Worm (Caenorhabditis elegans) whole organism, L1 larva: ENCODE data around the gene rps-14.

ENCODE experiments used
- Y116A8C.19 ChIP-seq: sonication (generic microtip); optimal IDR thresholded peaks from 2 replicates; lab custom pipeline; 2016; ENCODE audit warnings: missing compliant biosample characterization, missing genetic modification characterization, borderline replicate concordance
- alr-1 ChIP-seq: fragments of 200-800 bp; sonication (Bioruptor generic); optimal IDR thresholded peaks from 2 replicates; lab custom pipeline; 2018; ENCODE audit warnings: borderline replicate concordance, mild to moderate bottlenecking, missing genetic modification characterization, missing compliant biosample characterization
- blmp-1 ChIP-seq: fragments of 150-350 bp; optimal IDR thresholded peaks from 2 replicates; lab custom pipeline; 2014; ENCODE audit warnings: missing biosample characterization, missing genetic modification characterization
- ceh-82 ChIP-seq, 3 experiments: fragments of 150-350 bp in 1 of 3; sonication (generic microtip) in 2 of 3; optimal IDR thresholded peaks; 2 replicates each; lab custom pipeline; 2014 to 2017; ENCODE audit warnings: missing biosample characterization in 3 of 3, missing genetic modification characterization in 3 of 3
- ceh-88 ChIP-seq: fragments of 200-800 bp; sonication (Bioruptor generic); IDR thresholded peaks from 2 replicates; pipeline ENCODE4 v1.3.6; 2022; ENCODE audit warnings: missing genetic modification characterization, missing compliant biosample characterization
- dpl-1 ChIP-seq, 3 experiments: fragments of 150-350 bp in 2 of 3; sonication (generic microtip) in 1 of 3; optimal IDR thresholded peaks; 2 replicates each; lab custom pipeline; 2014 to 2017; ENCODE audit warnings: missing biosample characterization in 3 of 3, missing genetic modification characterization in 3 of 3, missing genetic modification reagents in 3 of 3
- efl-1 ChIP-seq, 4 experiments: fragments of 150-350 bp; optimal IDR thresholded peaks in 3 of 4; peaks in 1 of 4; 1 replicate in 1 of 4; 2 replicates in 3 of 4; lab custom pipeline; 2014; ENCODE audit warnings: missing biosample characterization in 2 of 4, missing genetic modification characterization in 2 of 4, missing genetic modification reagents in 2 of 4
- efl-3 ChIP-seq: fragments of 200-800 bp; sonication (Bioruptor generic); optimal IDR thresholded peaks from 2 replicates; lab custom pipeline; 2018; ENCODE audit warnings: mild to moderate bottlenecking, missing genetic modification characterization, missing compliant biosample characterization
- egl-27 ChIP-seq, 2 experiments: fragments of 150-350 bp in 1 of 2; sonication (generic microtip); optimal IDR thresholded peaks; 3 replicates each; lab custom pipeline; 2017 to 2018; ENCODE audit warnings: missing biosample characterization in 2 of 2, missing genetic modification characterization in 2 of 2, missing genetic modification reagents in 2 of 2
- elt-2 ChIP-seq: sonication (generic microtip); optimal IDR thresholded peaks from 2 replicates; lab custom pipeline; 2016; ENCODE audit warnings: missing genetic modification characterization, mild to moderate bottlenecking, inconsistent platforms, missing compliant biosample characterization, missing genetic modification reagents
- elt-3 ChIP-seq, 6 experiments: fragments of 150-350 bp in 1 of 6; sonication (generic microtip); optimal IDR thresholded peaks; 2 replicates each; lab custom pipeline; 2017 to 2018; ENCODE audit warnings: missing biosample characterization in 6 of 6, missing genetic modification characterization in 6 of 6, inconsistent platforms in 1 of 6
- fkh-10 ChIP-seq: sonication (generic microtip); optimal IDR thresholded peaks from 2 replicates; lab custom pipeline; 2017; ENCODE audit warnings: missing biosample characterization, missing genetic modification reagents, missing genetic modification characterization
- hlh-4 ChIP-seq: sonication (generic microtip); optimal IDR thresholded peaks from 2 replicates; lab custom pipeline; 2016; ENCODE audit warnings: mild to moderate bottlenecking, missing genetic modification characterization, missing compliant biosample characterization
- irx-1 ChIP-seq: sonication (generic microtip); optimal IDR thresholded peaks from 2 replicates; lab custom pipeline; 2016; ENCODE audit warnings: missing genetic modification characterization, missing compliant biosample characterization
- jun-1 ChIP-seq: fragments of 150-350 bp; optimal IDR thresholded peaks from 2 replicates; lab custom pipeline; 2014; ENCODE audit warnings: missing biosample characterization, missing genetic modification reagents, missing genetic modification characterization
- lin-35 ChIP-seq, 2 experiments: fragments of 150-350 bp; optimal IDR thresholded peaks; 2 replicates each; lab custom pipeline; 2014; ENCODE audit warnings: missing biosample characterization in 2 of 2, missing genetic modification characterization in 2 of 2, missing genetic modification reagents in 2 of 2
- lsy-2 ChIP-seq, 2 experiments: fragments of 150-350 bp; optimal IDR thresholded peaks; 2 replicates each; lab custom pipeline; 2014; ENCODE audit warnings: missing biosample characterization in 2 of 2, missing genetic modification characterization in 2 of 2
- mab-9 ChIP-seq: fragments of 200-800 bp; sonication (Bioruptor generic); IDR thresholded peaks from 2 replicates; pipeline ENCODE4 v1.3.6; 2022; ENCODE audit warnings: missing genetic modification reagents, missing genetic modification characterization, missing compliant biosample characterization
- mef-2 ChIP-seq: fragments of 150-350 bp; optimal IDR thresholded peaks from 2 replicates; lab custom pipeline; 2014; ENCODE audit warnings: missing biosample characterization, missing genetic modification characterization
- mep-1 ChIP-seq: fragments of 150-350 bp; optimal IDR thresholded peaks from 2 replicates; lab custom pipeline; 2014; ENCODE audit warnings: missing biosample characterization, missing genetic modification characterization
- nhr-11 ChIP-seq: fragments of 150-350 bp; optimal IDR thresholded peaks from 2 replicates; lab custom pipeline; 2014; ENCODE audit warnings: missing biosample characterization, missing genetic modification characterization
- nhr-19 ChIP-seq: fragments of 200-800 bp; sonication (Bioruptor generic); conservative IDR thresholded peaks from 2 replicates; pipeline ENCODE4 v1.3.6; 2022; ENCODE audit warnings: missing genetic modification characterization, missing compliant biosample characterization
- nhr-47 ChIP-seq: sonication (generic microtip); optimal IDR thresholded peaks from 2 replicates; lab custom pipeline; 2016; ENCODE audit warnings: mild to moderate bottlenecking, missing genetic modification characterization, moderate library complexity, missing compliant biosample characterization
- nhr-85 ChIP-seq: sonication (generic microtip); peaks from one replicate; lab custom pipeline; 2016; ENCODE audit warnings: missing genetic modification characterization, inconsistent platforms, missing compliant biosample characterization
- pqm-1 ChIP-seq: sonication (generic microtip); optimal IDR thresholded peaks from 3 replicates; lab custom pipeline; 2017; ENCODE audit warnings: missing biosample characterization, missing genetic modification characterization
- skn-1 ChIP-seq: fragments of 150-350 bp; optimal IDR thresholded peaks from 2 replicates; lab custom pipeline; 2014; ENCODE audit warnings: missing biosample characterization, missing genetic modification characterization
- snu-23 ChIP-seq: sonication (generic microtip); optimal IDR thresholded peaks from 2 replicates; lab custom pipeline; 2016; ENCODE audit warnings: missing genetic modification characterization, missing compliant biosample characterization
- tbx-2 ChIP-seq: sonication (generic microtip); optimal IDR thresholded peaks from 2 replicates; lab custom pipeline; 2016; ENCODE audit warnings: missing genetic modification characterization, missing compliant biosample characterization
- unc-130 ChIP-seq: fragments of 150-350 bp; optimal IDR thresholded peaks from 2 replicates; lab custom pipeline; 2017; ENCODE audit warnings: missing biosample characterization, missing genetic modification characterization, inconsistent platforms
- unc-30 ChIP-seq: sonication (generic microtip); optimal IDR thresholded peaks from 2 replicates; lab custom pipeline; 2017; ENCODE audit warnings: missing biosample characterization, missing genetic modification characterization
- unc-62 ChIP-seq: fragments of 150-350 bp; optimal IDR thresholded peaks from 2 replicates; lab custom pipeline; 2014; ENCODE audit warnings: missing biosample characterization, missing genetic modification reagents, missing genetic modification characterization
- xbp-1 ChIP-seq: sonication (generic microtip); optimal IDR thresholded peaks from 2 replicates; lab custom pipeline; 2016; ENCODE audit warnings: missing genetic modification characterization, missing compliant biosample characterization
- ztf-11 ChIP-seq, 2 experiments: sonication (generic microtip); optimal IDR thresholded peaks; 2 replicates each; lab custom pipeline; 2016 to 2017; ENCODE audit warnings: missing genetic modification characterization in 2 of 2, missing biosample characterization in 1 of 2, missing compliant biosample characterization in 1 of 2

rps-14 gene

DNA sequence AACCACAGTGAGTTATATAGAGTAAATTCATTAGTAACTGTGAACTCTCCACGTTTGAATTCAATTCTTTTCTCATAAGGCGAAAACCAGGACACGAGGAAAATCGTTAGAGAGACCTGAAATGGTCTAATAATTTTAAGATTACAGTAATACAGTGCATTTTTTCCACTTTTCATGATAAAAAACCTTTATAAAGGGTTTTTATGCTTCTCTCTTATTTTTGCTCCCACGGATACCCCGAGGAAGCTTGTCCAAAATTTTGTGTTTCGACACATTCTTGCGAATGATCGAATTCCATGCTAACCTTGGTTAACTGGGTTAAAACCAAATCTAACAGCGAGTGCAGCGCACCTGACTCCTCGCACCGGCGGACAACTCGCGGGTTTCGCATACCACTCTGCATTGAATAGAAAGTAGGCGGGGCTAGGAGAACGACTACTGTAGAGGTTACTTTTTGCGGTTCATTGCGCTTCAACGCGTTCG lies 39.1 kb downstream of the rps-14 start (continued):
- TF ChIP-seq irx-1 (tag; lab: Kevin White, UChicago) (no peak), blmp-1 (tag; lab: Kevin White, UChicago) (no peak), efl-1 (optimal IDR thresholded peaks at IDR 0.05; lab: Kevin White, UChicago) (peak; percentile 28 to 43), efl-1 (GFP tag; optimal IDR thresholded peaks at IDR 0.05 in 1 of 2; lab: Kevin White, UChicago) (peak in 1 of 2 experiments; percentile 62), pqm-1 (tag; lab: Kevin White, UChicago) (no peak), nhr-19 (GFP tag; lab: Robert Waterston, UW) (peak; percentile 79), Y116A8C.19 (tag; lab: Kevin White, UChicago) (no peak), alr-1 (tag; lab: Kevin White, UChicago) (no peak), elt-3 (tag; optimal IDR thresholded peaks at IDR 0.05; lab: Kevin White, UChicago) (no peak), nhr-85 (peak; percentile 94), hlh-4 (tag; lab: Kevin White, UChicago) (no peak), unc-130 (tag; lab: Kevin White, UChicago) (no peak), xbp-1 (tag; lab: Kevin White, UChicago) (peak; percentile 23), nhr-11 (tag; lab: Kevin White, UChicago) (no peak), elt-2 (tag; lab: Kevin White, UChicago) (peak; percentile 46), unc-62 (no peak), ceh-88 (GFP tag; lab: Robert Waterston, UW) (peak; percentile 41; the same call in 1 of the 2 replicates), nhr-47 (tag; lab: Kevin White, UChicago) (peak; percentile 70), unc-30 (no peak)

DNA sequence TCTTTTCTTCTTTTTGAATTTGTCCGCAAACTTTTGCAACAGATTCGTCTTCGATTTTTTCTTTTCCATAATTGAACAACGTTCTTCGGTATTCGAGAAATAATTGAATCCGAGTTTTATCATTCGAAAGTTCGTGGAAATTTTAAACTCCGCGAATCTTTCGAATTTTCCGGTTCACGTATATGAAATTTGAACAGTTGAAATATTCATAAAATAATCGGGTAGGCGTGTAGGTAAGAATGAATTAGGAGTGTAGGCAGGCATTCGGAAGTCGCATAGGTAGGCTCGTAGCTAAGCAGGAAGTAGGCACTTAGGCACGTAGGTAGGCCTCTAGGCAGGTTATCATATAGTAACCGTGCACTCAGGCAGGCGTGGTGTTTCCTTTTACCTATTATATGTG lies 41.2 kb downstream of the rps-14 start, which contains the start of gene B0280.11:
B0280.11 (minus strand) TSS at position 101 of the 400 bp plus-strand sequence.
- TF ChIP-seq efl-1 (optimal IDR thresholded peaks at IDR 0.05; lab: Kevin White, UChicago) (no peak), efl-1 (GFP tag; optimal IDR thresholded peaks at IDR 0.05 in 1 of 2; lab: Kevin White, UChicago) (peak in 1 of 2 experiments; percentile 39), mep-1 (tag; lab: Kevin White, UChicago) (no peak)

DNA sequence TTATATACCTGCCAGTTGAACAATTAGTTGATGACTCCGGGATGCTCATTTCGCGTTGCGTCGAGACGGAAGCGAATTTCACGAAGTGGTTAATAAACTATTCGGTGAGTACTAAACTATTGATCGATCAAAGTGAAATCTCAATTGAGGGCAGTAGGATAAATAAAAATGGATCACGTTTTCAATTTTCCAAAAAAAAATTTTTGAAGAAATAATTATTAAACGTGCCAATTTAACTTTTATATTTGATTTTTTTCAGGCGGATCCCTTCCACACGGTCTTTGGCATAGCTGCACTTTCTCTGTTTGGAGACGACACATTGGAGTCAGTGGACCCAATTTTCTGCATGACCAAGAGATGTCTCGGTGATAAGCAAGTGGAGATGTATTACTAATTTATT lies 43.4 kb downstream of the rps-14 start, which contains the start of gene B0280.17:
B0280.17 (minus strand) TSS at position 101 of the 400 bp plus-strand sequence.
- TF ChIP-seq mab-9 (GFP tag; lab: Robert Waterston, UW) = no peak
- TF ChIP-seq mep-1 (tag; lab: Kevin White, UChicago) = no peak
- no peak for TF ChIP-seq Y116A8C.19 (tag; lab: Kevin White, UChicago)
- no peak for TF ChIP-seq egl-27 (tag; optimal IDR thresholded peaks at IDR 0.05; lab: Kevin White, UChicago)
- no peak for TF ChIP-seq jun-1 (tag; lab: Kevin White, UChicago)
- no peak for TF ChIP-seq fkh-10 (GFP tag; lab: Kevin White, UChicago)
- TF ChIP-seq nhr-85 = no peak

DNA sequence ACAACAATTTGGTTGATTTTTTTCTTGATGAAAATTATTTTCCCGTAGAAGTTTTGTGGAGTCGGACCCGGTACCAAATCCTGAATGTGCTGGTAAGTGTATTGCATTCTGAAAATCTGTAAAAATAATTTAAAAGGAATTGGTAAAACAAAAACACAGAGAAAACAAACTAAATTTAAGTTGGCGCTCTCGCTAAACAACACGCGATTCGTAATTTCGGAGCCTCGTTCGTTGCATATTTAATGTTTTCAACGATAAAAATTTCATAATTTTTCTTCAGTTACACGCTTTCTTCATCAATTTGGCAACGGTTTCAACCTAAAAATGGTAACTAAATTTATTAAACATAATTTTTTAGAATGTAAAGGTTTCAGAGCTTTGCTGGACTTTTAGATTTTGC lies 45.8 kb downstream of the rps-14 start, which contains the start of the genes pot-1 and ggtb-1:
pot-1 (minus strand) TSS at position 120 of the 400 bp plus-strand sequence.
ggtb-1 (plus strand) TSS at position 208 of the 400 bp plus-strand sequence.
- TF ChIP-seq efl-3 (GFP tag; lab: Kevin White, UChicago) (no peak), ztf-11 (tag; optimal IDR thresholded peaks at IDR 0.05; lab: Kevin White, UChicago) (no peak), ceh-82 (tag; optimal IDR thresholded peaks at IDR 0.05; lab: Kevin White, UChicago) (peak in 1 of 3 experiments; percentile 4), efl-1 (optimal IDR thresholded peaks at IDR 0.05; lab: Kevin White, UChicago) (peak; percentile 2 to 67), efl-1 (GFP tag; optimal IDR thresholded peaks at IDR 0.05 in 1 of 2; lab: Kevin White, UChicago) (peak; percentile 75 to 97), mef-2 (tag; lab: Kevin White, UChicago) (no peak), lsy-2 (tag; optimal IDR thresholded peaks at IDR 0.05; lab: Kevin White, UChicago) (peak in 1 of 2 experiments; percentile 62), skn-1 (tag; lab: Kevin White, UChicago) (peak; percentile 21), dpl-1 (GFP tag; optimal IDR thresholded peaks at IDR 0.05; lab: Kevin White, UChicago) (peak; percentile 58 to 79 (median 66)), tbx-2 (tag; lab: Kevin White, UChicago) (peak; percentile 9), lin-35 (GFP tag; optimal IDR thresholded peaks at IDR 0.05; lab: Kevin White, UChicago) (peak; percentile 18 to 74), blmp-1 (tag; lab: Kevin White, UChicago) (peak; percentile 19), snu-23 (GFP tag; lab: Kevin White, UChicago) (peak; percentile 34)
